Worm (Caenorhabditis elegans) whole organism, L4 larva: Measurements from ENCODE around the gene W08E12.7.

ENCODE experiments used
- F44E2.7 ChIP-seq: fragments of 200-800 bp; sonication (Bioruptor generic); IDR thresholded peaks from 2 replicates; pipeline ENCODE4 v2.1.2; 2022; ENCODE audit warnings: missing genetic modification characterization, missing compliant biosample characterization
- aha-1 ChIP-seq: fragments of 150-350 bp; peaks from one replicate; lab custom pipeline; 2014; ENCODE audit warnings: missing biosample characterization, missing genetic modification characterization
- aly-2 ChIP-seq: sonication (generic microtip); optimal IDR thresholded peaks from 2 replicates; lab custom pipeline; 2018; ENCODE audit warnings: missing biosample characterization, missing genetic modification characterization
- ama-1 ChIP-seq: fragments of 150-350 bp; optimal IDR thresholded peaks from 2 replicates; lab custom pipeline; 2014; ENCODE audit warnings: inconsistent platforms, mixed read lengths
- arid-1 ChIP-seq: fragments of 200-800 bp; sonication (Bioruptor generic); conservative IDR thresholded peaks from 2 replicates; pipeline ENCODE4 v1.3.6; 2022; ENCODE audit warnings: missing genetic modification reagents, missing genetic modification characterization, missing compliant biosample characterization
- attf-4 ChIP-seq: sonication (generic microtip); optimal IDR thresholded peaks from 3 replicates; lab custom pipeline; 2017; ENCODE audit warnings: missing biosample characterization, missing genetic modification characterization
- ceh-32 ChIP-seq: sonication (generic microtip); optimal IDR thresholded peaks from 2 replicates; lab custom pipeline; 2016; ENCODE audit warnings: mild to moderate bottlenecking, missing genetic modification characterization, missing compliant biosample characterization; ENCODE audit not compliant: poor library complexity
- ceh-44 ChIP-seq: fragments of 200-800 bp; sonication (Bioruptor generic); IDR thresholded peaks from 2 replicates; pipeline ENCODE4 v1.3.6; 2022; ENCODE audit warnings: missing genetic modification reagents, missing genetic modification characterization, missing compliant biosample characterization
- ctbp-1 ChIP-seq: fragments of 200-800 bp; sonication (Bioruptor generic); IDR thresholded peaks from 2 replicates; pipeline ENCODE4 v1.3.6; 2022; ENCODE audit warnings: missing genetic modification reagents, missing genetic modification characterization, missing compliant biosample characterization
- daf-12 ChIP-seq: fragments of 150-350 bp; optimal IDR thresholded peaks from 2 replicates; lab custom pipeline; 2014; ENCODE audit warnings: missing biosample characterization, missing genetic modification reagents, missing genetic modification characterization
- daf-16 ChIP-seq, 3 experiments: sonication (generic microtip); optimal IDR thresholded peaks; 2 replicates each; lab custom pipeline; 2016 to 2017; ENCODE audit warnings: missing genetic modification characterization in 3 of 3, missing genetic modification reagents in 3 of 3, mild to moderate bottlenecking in 2 of 3, missing compliant biosample characterization in 2 of 3, missing biosample characterization in 1 of 3, moderate library complexity in 1 of 3
- daf-19 ChIP-seq: fragments of 200-800 bp; sonication (Bioruptor generic); conservative IDR thresholded peaks from 2 replicates; pipeline ENCODE4 v1.3.6; 2022; ENCODE audit warnings: missing genetic modification characterization, missing compliant biosample characterization
- dmd-6 ChIP-seq: fragments of 200-800 bp; sonication (Bioruptor generic); IDR thresholded peaks from 2 replicates; pipeline ENCODE4 v1.3.6; 2022; ENCODE audit warnings: missing genetic modification reagents, missing genetic modification characterization, missing compliant biosample characterization
- dve-1 ChIP-seq: sonication (generic microtip); optimal IDR thresholded peaks from 2 replicates; lab custom pipeline; 2017; ENCODE audit warnings: antibody characterized with exemption, mild to moderate bottlenecking, missing genetic modification characterization, missing compliant biosample characterization; ENCODE audit not compliant: insufficient read depth
- egl-43 ChIP-seq: fragments of 200-800 bp; sonication (Bioruptor generic); IDR thresholded peaks from 2 replicates; pipeline ENCODE4 v1.3.6; 2022; ENCODE audit warnings: missing genetic modification reagents, missing genetic modification characterization, missing compliant biosample characterization
- hif-1 ChIP-seq, 2 experiments: sonication (generic microtip); optimal IDR thresholded peaks; 2 replicates each; lab custom pipeline; 2016 to 2017; ENCODE audit warnings: missing compliant biosample characterization in 2 of 2, missing genetic modification characterization in 2 of 2, missing genetic modification reagents in 2 of 2, missing genotype in 2 of 2, mild to moderate bottlenecking in 1 of 2
- hlh-30 ChIP-seq: sonication (generic microtip); optimal IDR thresholded peaks from 2 replicates; lab custom pipeline; 2017; ENCODE audit warnings: antibody characterized with exemption, mild to moderate bottlenecking, missing genetic modification characterization, missing compliant biosample characterization; ENCODE audit not compliant: insufficient read depth
- lim-7 ChIP-seq: fragments of 200-800 bp; sonication (Bioruptor generic); IDR thresholded peaks from 2 replicates; pipeline ENCODE4 v1.3.6; 2022; ENCODE audit warnings: missing genetic modification characterization, missing compliant biosample characterization
- lin-15B ChIP-seq: fragments of 150-350 bp; sonication (generic microtip); optimal IDR thresholded peaks from 3 replicates; lab custom pipeline; 2014; ENCODE audit warnings: missing biosample characterization, missing genetic modification characterization
- lin-39 ChIP-seq: fragments of 150-350 bp; optimal IDR thresholded peaks from 2 replicates; lab custom pipeline; 2014; ENCODE audit warnings: missing biosample characterization, missing genetic modification reagents, missing genetic modification characterization
- mdt-29 ChIP-seq: fragments of 200-800 bp; sonication (Bioruptor generic); IDR thresholded peaks from 2 replicates; pipeline ENCODE4 v1.3.6; 2022; ENCODE audit warnings: missing genetic modification reagents, missing genetic modification characterization, missing compliant biosample characterization
- mes-2 ChIP-seq: sonication (generic microtip); optimal IDR thresholded peaks from 2 replicates; lab custom pipeline; 2016; ENCODE audit warnings: missing genotype, mild to moderate bottlenecking, missing genetic modification characterization, missing compliant biosample characterization; ENCODE audit not compliant: poor library complexity, severe bottlenecking
- mxl-2 ChIP-seq: fragments of 200-800 bp; sonication (Bioruptor generic); conservative IDR thresholded peaks from 2 replicates; pipeline ENCODE4 v1.3.6; 2022; ENCODE audit warnings: missing genetic modification reagents, missing genetic modification characterization, missing compliant biosample characterization
- mxl-3 ChIP-seq: fragments of 200-800 bp; sonication (Bioruptor generic); optimal IDR thresholded peaks from 2 replicates; lab custom pipeline; 2018; ENCODE audit warnings: mild to moderate bottlenecking, missing genetic modification characterization, missing compliant biosample characterization
- nhr-11 ChIP-seq: fragments of 150-350 bp; optimal IDR thresholded peaks from 2 replicates; lab custom pipeline; 2014; ENCODE audit warnings: missing biosample characterization, missing genetic modification characterization
- nhr-237 ChIP-seq: sonication (generic microtip); optimal IDR thresholded peaks from 2 replicates; lab custom pipeline; 2017; ENCODE audit warnings: missing biosample characterization, missing genetic modification characterization
- nhr-28 ChIP-seq: fragments of 150-350 bp; optimal IDR thresholded peaks from 2 replicates; lab custom pipeline; 2014; ENCODE audit warnings: missing biosample characterization, missing genetic modification characterization
- nhr-48 ChIP-seq: sonication (generic microtip); optimal IDR thresholded peaks from 2 replicates; lab custom pipeline; 2016; ENCODE audit warnings: mild to moderate bottlenecking, missing genetic modification characterization, missing compliant biosample characterization
- nhr-77 ChIP-seq: fragments of 150-350 bp; optimal IDR thresholded peaks from 2 replicates; lab custom pipeline; 2014; ENCODE audit warnings: missing biosample characterization, missing genetic modification characterization
- pha-4 ChIP-seq, 2 experiments: fragments of 150-350 bp in 1 of 2; fragments of 200-800 bp in 1 of 2; sonication (Bioruptor generic) in 1 of 2; IDR thresholded peaks in 1 of 2; optimal IDR thresholded peaks in 1 of 2; 2 replicates each; pipeline versions ENCODE4 v1.3.6 to Lab custom; 2014 to 2022; ENCODE audit warnings: missing genetic modification characterization in 2 of 2, missing genetic modification reagents in 2 of 2, missing biosample characterization in 1 of 2, missing compliant biosample characterization in 1 of 2
- pqm-1 ChIP-seq: sonication (generic microtip); optimal IDR thresholded peaks from 2 replicates; lab custom pipeline; 2017; ENCODE audit warnings: missing biosample characterization, missing genetic modification characterization
- snpc-1.2 ChIP-seq: fragments of 200-800 bp; sonication (Bioruptor generic); IDR thresholded peaks from 2 replicates; pipeline ENCODE4 v1.3.6; 2022; ENCODE audit warnings: missing genetic modification reagents, missing genetic modification characterization, missing compliant biosample characterization
- spr-1 ChIP-seq: sonication (generic microtip); optimal IDR thresholded peaks from 2 replicates; lab custom pipeline; 2016; ENCODE audit warnings: mild to moderate bottlenecking, missing genetic modification characterization, missing compliant biosample characterization
- spr-3 ChIP-seq: fragments of 200-800 bp; sonication (Bioruptor generic); optimal IDR thresholded peaks from 2 replicates; lab custom pipeline; 2018; ENCODE audit warnings: mild to moderate bottlenecking, missing genetic modification characterization, missing compliant biosample characterization
- unc-62 ChIP-seq, 3 experiments: fragments of 150-350 bp in 1 of 3; sonication (generic microtip); optimal IDR thresholded peaks in 2 of 3; peaks in 1 of 3; 1 replicate in 1 of 3; 2 replicates in 2 of 3; lab custom pipeline; 2014 to 2017; ENCODE audit warnings: missing biosample characterization in 3 of 3, missing genetic modification characterization in 3 of 3, missing genetic modification reagents in 3 of 3, missing genotype in 1 of 3
- zag-1 ChIP-seq: fragments of 150-350 bp; optimal IDR thresholded peaks from 2 replicates; lab custom pipeline; 2014; ENCODE audit warnings: missing biosample characterization, missing genetic modification characterization
- zip-11 ChIP-seq: fragments of 200-800 bp; sonication (Bioruptor generic); IDR thresholded peaks from 2 replicates; pipeline ENCODE4 v1.3.6; 2022; ENCODE audit warnings: missing genetic modification characterization, missing compliant biosample characterization
- ztf-11 ChIP-seq: fragments of 150-350 bp; optimal IDR thresholded peaks from 2 replicates; lab custom pipeline; 2014; ENCODE audit warnings: missing biosample characterization, missing genetic modification characterization
- ztf-7 ChIP-seq: fragments of 150-350 bp; optimal IDR thresholded peaks from 2 replicates; lab custom pipeline; 2014; ENCODE audit warnings: missing biosample characterization, missing genetic modification characterization

The W08E12.7 gene

ce11 chrIV:3305575-3305974 is 10.6 kb downstream of the W08E12.7 start, which contains the start of gene W08E12.2:
Gene W08E12.2, plus strand, starts transcription at chrIV:3305875.
- TF ChIP-seq arid-1 (GFP tag; lab: Robert Waterston, UW), result no peak
- TF ChIP-seq unc-62 (GFP tag; optimal IDR thresholded peaks at IDR 0.05 in 1 of 2; lab: Kevin White, UChicago), result peak in 1 of 2 experiments; percentile 27
- TF ChIP-seq unc-62 (tag; optimal IDR thresholded peaks at IDR 0.05; lab: Kevin White, UChicago), result no peak

- TF ChIP-seq snpc-1.2 (GFP tag; lab: Robert Waterston, UW) (no peak), spr-1 (tag; lab: Kevin White, UChicago) (no peak), mxl-2 (GFP tag; lab: Robert Waterston, UW) (no peak), pha-4 (GFP tag; IDR thresholded peaks at IDR 0.05; lab: Robert Waterston, UW) (no peak), pha-4 (tag; optimal IDR thresholded peaks at IDR 0.05; lab: Kevin White, UChicago) (no peak), ceh-44 (GFP tag; lab: Robert Waterston, UW) (no peak), egl-43 (GFP tag; lab: Robert Waterston, UW) (no peak), aly-2 (tag; lab: Kevin White, UChicago) (no peak), lim-7 (GFP tag; lab: Robert Waterston, UW) (no peak)
Observed at ce11 chrIV:3307463-3307862, 12.5 kb downstream of the W08E12.7 start, which contains the start of gene W08E12.9. Gene W08E12.9, minus strand, starts transcription at chrIV:3307563.

- peak; percentile 9 for TF ChIP-seq nhr-28 (tag; lab: Kevin White, UChicago)
- TF ChIP-seq lin-39, result no peak
- no peak for TF ChIP-seq hif-1 (tag; optimal IDR thresholded peaks at IDR 0.05; lab: Kevin White, UChicago)
- TF ChIP-seq dve-1 (tag; lab: Kevin White, UChicago), result no peak
- TF ChIP-seq ctbp-1 (GFP tag; lab: Robert Waterston, UW), result no peak
Observed at ce11 chrIV:3308885-3309284, 13.9 kb downstream of the W08E12.7 start.

ce11 chrIV:3310662-3311219 is 15.8 kb downstream of the W08E12.7 start:
- no peak for TF ChIP-seq daf-16 (GFP tag; optimal IDR thresholded peaks at IDR 0.05; lab: Kevin White, UChicago)
- peak; percentile 39 for TF ChIP-seq daf-16 (tag; optimal IDR thresholded peaks at IDR 0.05; lab: Kevin White, UChicago)
- peak; percentile 18 for TF ChIP-seq dve-1 (tag; lab: Kevin White, UChicago)
- TF ChIP-seq aha-1 (tag; lab: Kevin White, UChicago), result peak; percentile 84
- no peak for TF ChIP-seq mxl-3 (GFP tag; lab: Kevin White, UChicago)
- TF ChIP-seq dmd-6 (GFP tag; lab: Robert Waterston, UW), result peak; percentile 74
- peak; percentile 78 for TF ChIP-seq pqm-1 (tag; lab: Kevin White, UChicago)
- no peak for TF ChIP-seq nhr-237 (tag; lab: Kevin White, UChicago)
- no peak for TF ChIP-seq ama-1 (lab: Kevin White, UChicago)
- TF ChIP-seq spr-3 (GFP tag; lab: Kevin White, UChicago), result no peak
- TF ChIP-seq mes-2 (tag; lab: Kevin White, UChicago), result peak; percentile 8
- TF ChIP-seq unc-62 (GFP tag; optimal IDR thresholded peaks at IDR 0.05 in 1 of 2; lab: Kevin White, UChicago), result peak in 1 of 2 experiments; percentile 91
- TF ChIP-seq unc-62 (tag; optimal IDR thresholded peaks at IDR 0.05; lab: Kevin White, UChicago), result no peak
- TF ChIP-seq nhr-48 (tag; lab: Kevin White, UChicago), result peak; percentile 55

ce11 chrIV:3311243-3311642 is 16.3 kb downstream of the W08E12.7 start, which contains the start of gene zip-11:
Gene zip-11, plus strand, starts transcription at chrIV:3311276.
- TF ChIP-seq zip-11 (GFP tag; lab: Robert Waterston, UW) (no peak), egl-43 (GFP tag; lab: Robert Waterston, UW) (peak; percentile 73), nhr-77 (no peak), mxl-2 (GFP tag; lab: Robert Waterston, UW) (no peak), arid-1 (GFP tag; lab: Robert Waterston, UW) (peak; percentile 54; the same call in 1 of the 2 replicates), ceh-44 (GFP tag; lab: Robert Waterston, UW) (no peak), unc-62 (GFP tag; optimal IDR thresholded peaks at IDR 0.05 in 1 of 2; lab: Kevin White, UChicago) (peak in 1 of 2 experiments; percentile 63), unc-62 (tag; optimal IDR thresholded peaks at IDR 0.05; lab: Kevin White, UChicago) (no peak), mdt-29 (no peak), zag-1 (tag; lab: Kevin White, UChicago) (no peak), mxl-3 (GFP tag; lab: Kevin White, UChicago) (peak; percentile 81), ztf-11 (tag; lab: Kevin White, UChicago) (no peak), ceh-32 (tag; lab: Kevin White, UChicago) (no peak), attf-4 (tag; lab: Kevin White, UChicago) (no peak), nhr-11 (peak; percentile 38), spr-1 (tag; lab: Kevin White, UChicago) (peak; percentile 97), lin-15B (tag; lab: Kevin White, UChicago) (no peak), nhr-237 (tag; lab: Kevin White, UChicago) (no peak), daf-19 (no peak), hlh-30 (peak; percentile 40), F44E2.7 (GFP tag; lab: Robert Waterston, UW) (0 out of 2 replicates have a peak, but pooled peaks have one; percentile 10), ztf-7 (no peak), daf-12 (no peak)
